Fruit fly (Drosophila melanogaster) whole organism, embryonic: Measurements from ENCODE around the gene CG17327.
A peak's percentile ranks its signal among the peaks of the same experiment; 100 is the strongest.

Experiments used
- Aef1 ChIP-seq: fragments of 200-800 bp; sonication (Bioruptor generic); IDR thresholded peaks from 3 replicates; pipeline ENCODE4 v1.3.6; 2022; ENCODE audit warnings: missing biosample characterization, missing genetic modification characterization
- CG10209 ChIP-seq: fragments of 200-800 bp; sonication (Bioruptor generic); optimal IDR thresholded peaks from 3 replicates; lab custom pipeline; 2017; ENCODE audit warnings: missing biosample characterization, mild to moderate bottlenecking, missing genetic modification characterization, missing genetic modification reagents
- CG10543 ChIP-seq: fragments of 200-800 bp; sonication (Bioruptor generic); optimal IDR thresholded peaks from 3 replicates; lab custom pipeline; 2017; ENCODE audit warnings: missing biosample characterization, mild to moderate bottlenecking, missing genetic modification characterization, moderate library complexity
- CG11560 ChIP-seq: fragments of 200-800 bp; sonication (Bioruptor generic); IDR thresholded peaks from 3 replicates; pipeline ENCODE4 v1.3.6; 2022; ENCODE audit warnings: missing biosample characterization, missing genetic modification characterization
- CG12104 ChIP-seq: fragments of 200-800 bp; sonication (Bioruptor generic); optimal IDR thresholded peaks from 3 replicates; lab custom pipeline; 2016; ENCODE audit warnings: missing biosample characterization, missing genetic modification characterization
- CG12659 ChIP-seq: fragments of 200-800 bp; sonication (Bioruptor generic); optimal IDR thresholded peaks from 3 replicates; lab custom pipeline; 2017; ENCODE audit warnings: mild to moderate bottlenecking, missing biosample characterization, missing genetic modification reagents, missing genetic modification characterization
- CG13775 ChIP-seq: fragments of 200-800 bp; sonication (Bioruptor generic); optimal IDR thresholded peaks from 3 replicates; lab custom pipeline; 2017; ENCODE audit warnings: missing biosample characterization, mild to moderate bottlenecking, missing genetic modification characterization
- CG15269 ChIP-seq: fragments of 200-800 bp; sonication (Bioruptor generic); optimal IDR thresholded peaks from 2 replicates; lab custom pipeline; 2018; ENCODE audit warnings: missing biosample characterization, mild to moderate bottlenecking, missing genetic modification characterization, moderate library complexity
- CG17328 ChIP-seq: fragments of 200-800 bp; sonication (Bioruptor generic); IDR thresholded peaks from 2 replicates; pipeline ENCODE4 v1.3.6; 2022; ENCODE audit warnings: missing biosample characterization, missing genetic modification characterization
- CG17361 ChIP-seq: fragments of 200-800 bp; sonication (Bioruptor generic); IDR thresholded peaks from 3 replicates; pipeline ENCODE4 v1.3.6; 2022; ENCODE audit warnings: missing biosample characterization, missing genetic modification characterization
- CG17802 ChIP-seq: fragments of 200-800 bp; sonication (Bioruptor generic); optimal IDR thresholded peaks from 2 replicates; lab custom pipeline; 2018; ENCODE audit warnings: missing biosample characterization, mild to moderate bottlenecking, missing genetic modification characterization, moderate library complexity
- CG17829 ChIP-seq: fragments of 200-800 bp; optimal IDR thresholded peaks from 2 replicates; lab custom pipeline; 2019; ENCODE audit warnings: missing biosample characterization, mild to moderate bottlenecking, missing genetic modification characterization, moderate library complexity
- CG1792 ChIP-seq: fragments of 200-800 bp; sonication (Bioruptor generic); optimal IDR thresholded peaks from 2 replicates; lab custom pipeline; 2016; ENCODE audit warnings: missing biosample characterization, missing genetic modification characterization
- CG18011 ChIP-seq: fragments of 200-800 bp; sonication (Bioruptor generic); optimal IDR thresholded peaks from 2 replicates; lab custom pipeline; 2017; ENCODE audit warnings: missing biosample characterization, missing genetic modification characterization, mild to moderate bottlenecking, moderate library complexity, missing genotype
- CG2129 ChIP-seq: fragments of 200-800 bp; sonication (Bioruptor generic); IDR thresholded peaks from 2 replicates; pipeline ENCODE4 v1.3.6; 2022; ENCODE audit warnings: missing biosample characterization, missing genetic modification characterization; ENCODE audit not compliant: partially characterized antibody
- CG2202 ChIP-seq: fragments of 200-800 bp; sonication (Bioruptor generic); optimal IDR thresholded peaks from 2 replicates; lab custom pipeline; 2018; ENCODE audit warnings: missing biosample characterization, mild to moderate bottlenecking, missing genetic modification characterization
- CG34224 ChIP-seq: fragments of 200-800 bp; sonication (Bioruptor generic); IDR thresholded peaks from 3 replicates; pipeline ENCODE4 v1.3.6; 2022; ENCODE audit warnings: missing biosample characterization, missing genetic modification characterization; ENCODE audit not compliant: partially characterized antibody
- CG4282 ChIP-seq: fragments of 200-800 bp; sonication (Bioruptor generic); optimal IDR thresholded peaks from 2 replicates; lab custom pipeline; 2016; ENCODE audit warnings: missing biosample characterization, missing genetic modification characterization
- CG4424 ChIP-seq: fragments of 200-800 bp; sonication (Bioruptor generic); optimal IDR thresholded peaks from 3 replicates; lab custom pipeline; 2016; ENCODE audit warnings: missing biosample characterization, missing genetic modification characterization
- CG6175 ChIP-seq: fragments of 200-800 bp; sonication (Bioruptor generic); IDR thresholded peaks from 3 replicates; pipeline ENCODE4 v1.3.6; 2022; ENCODE audit warnings: missing biosample characterization, missing genetic modification characterization
- CG7357 ChIP-seq: fragments of 200-800 bp; sonication (Bioruptor generic); IDR thresholded peaks from 3 replicates; pipeline ENCODE4 v1.3.6; 2022; ENCODE audit warnings: missing biosample characterization, missing genetic modification characterization
- CG8388 ChIP-seq: fragments of 200-800 bp; sonication (Bioruptor generic); optimal IDR thresholded peaks from 2 replicates; lab custom pipeline; 2019; ENCODE audit warnings: missing biosample characterization, mild to moderate bottlenecking, missing genetic modification characterization, moderate library complexity
- CG9797 ChIP-seq: fragments of 200-800 bp; sonication (Bioruptor generic); optimal IDR thresholded peaks from 3 replicates; lab custom pipeline; 2018; ENCODE audit warnings: missing biosample characterization, mild to moderate bottlenecking, missing genetic modification characterization
- Dbx ChIP-seq: fragments of 200-800 bp; sonication (Bioruptor generic); IDR thresholded peaks from 3 replicates; pipeline ENCODE4 v1.3.6; 2022; ENCODE audit warnings: missing biosample characterization, missing genetic modification characterization
- Dp ChIP-seq: fragments of 200-800 bp; sonication (Bioruptor generic); optimal IDR thresholded peaks from 2 replicates; lab custom pipeline; 2018; ENCODE audit warnings: missing biosample characterization, mild to moderate bottlenecking, missing genetic modification characterization, moderate library complexity
- E2f2 ChIP-seq: fragments of 200-800 bp; sonication (Bioruptor generic); IDR thresholded peaks from 2 replicates; pipeline ENCODE4 v1.3.6; 2022; ENCODE audit warnings: missing biosample characterization, missing genetic modification characterization
- Eip74EF ChIP-seq, 2 experiments: fragments of 200-800 bp in 1 of 2; fragments of >200 bp in 1 of 2; sonication (Bioruptor generic) in 1 of 2; optimal IDR thresholded peaks; 2 replicates each; lab custom pipeline; 2017 to 2019; ENCODE audit warnings: missing biosample characterization in 2 of 2, missing genetic modification characterization in 2 of 2, mild to moderate bottlenecking in 1 of 2, moderate library complexity in 1 of 2
- Fer1 ChIP-seq: fragments of 200-800 bp; sonication (Bioruptor generic); optimal IDR thresholded peaks from 2 replicates; lab custom pipeline; 2017; ENCODE audit warnings: missing biosample characterization, mild to moderate bottlenecking, missing genetic modification characterization
- MESR4 ChIP-seq: fragments of 200-800 bp; sonication (Bioruptor generic); optimal IDR thresholded peaks from 2 replicates; lab custom pipeline; 2018; ENCODE audit warnings: missing biosample characterization, mild to moderate bottlenecking, missing genetic modification characterization, moderate library complexity
- NC2β ChIP-seq: fragments of 200-800 bp; sonication (Bioruptor generic); optimal IDR thresholded peaks from 2 replicates; lab custom pipeline; 2016; ENCODE audit warnings: missing biosample characterization, missing genetic modification characterization
- Optix ChIP-seq: fragments of 200-800 bp; sonication (Bioruptor generic); IDR thresholded peaks from 3 replicates; pipeline ENCODE4 v1.3.6; 2022; ENCODE audit warnings: missing biosample characterization, missing genetic modification characterization
- Sry-δ ChIP-seq: fragments of 200-800 bp; sonication (Bioruptor generic); optimal IDR thresholded peaks from 2 replicates; lab custom pipeline; 2016; ENCODE audit warnings: missing biosample characterization, missing genetic modification characterization
- Tbp ChIP-seq: fragments of >200 bp; optimal IDR thresholded peaks from 2 replicates; lab custom pipeline; 2018; ENCODE audit warnings: missing biosample characterization, missing genetic modification characterization
- Xbp1 ChIP-seq: fragments of 200-800 bp; sonication (Bioruptor generic); optimal IDR thresholded peaks from 3 replicates; lab custom pipeline; 2016; ENCODE audit warnings: missing biosample characterization, mild to moderate bottlenecking, missing genetic modification characterization
- YL-1 ChIP-seq: fragments of 200-800 bp; sonication (Bioruptor generic); optimal IDR thresholded peaks from 3 replicates; lab custom pipeline; 2017; ENCODE audit warnings: missing biosample characterization, mild to moderate bottlenecking, missing genetic modification characterization
- ase ChIP-seq: fragments of 200-800 bp; sonication (Bioruptor generic); IDR thresholded peaks from 3 replicates; pipeline ENCODE4 v1.3.6; 2022; ENCODE audit warnings: missing biosample characterization, missing genetic modification characterization
- da ChIP-seq: fragments of 200-800 bp; sonication (Bioruptor generic); optimal IDR thresholded peaks from 2 replicates; lab custom pipeline; 2016; ENCODE audit warnings: missing biosample characterization, missing genetic modification characterization
- dimm ChIP-seq: fragments of 200-800 bp; sonication (Bioruptor generic); IDR thresholded peaks from 2 replicates; pipeline ENCODE4 v1.3.6; 2022; ENCODE audit warnings: missing biosample characterization, missing genetic modification characterization
- en ChIP-seq: fragments of 200-800 bp; sonication (Bioruptor generic); optimal IDR thresholded peaks from 2 replicates; lab custom pipeline; 2016; ENCODE audit warnings: missing biosample characterization, missing genetic modification characterization
- hb ChIP-seq: fragments of 200-800 bp; sonication (Bioruptor generic); IDR thresholded peaks from 3 replicates; pipeline ENCODE4 v1.3.6; 2022; ENCODE audit warnings: missing biosample characterization, missing genetic modification characterization; ENCODE audit not compliant: partially characterized antibody
- ind ChIP-seq: fragments of 200-800 bp; sonication (Bioruptor generic); optimal IDR thresholded peaks from 3 replicates; lab custom pipeline; 2016; ENCODE audit warnings: missing biosample characterization, missing genetic modification characterization
- jing ChIP-seq: fragments of 200-800 bp; sonication (Bioruptor generic); optimal IDR thresholded peaks from 2 replicates; lab custom pipeline; 2018; ENCODE audit warnings: missing biosample characterization, mild to moderate bottlenecking, missing genetic modification characterization
- klu ChIP-seq: fragments of 200-800 bp; sonication (Bioruptor generic); IDR thresholded peaks from 2 replicates; pipeline ENCODE4 v1.3.6; 2022; ENCODE audit warnings: missing biosample characterization, missing genetic modification characterization
- lab ChIP-seq: fragments of 200-800 bp; sonication (Bioruptor generic); optimal IDR thresholded peaks from 3 replicates; lab custom pipeline; 2017; ENCODE audit warnings: missing biosample characterization, missing genetic modification characterization, mild to moderate bottlenecking, moderate library complexity, missing genetic modification reagents
- oc ChIP-seq: fragments of 200-800 bp; sonication (Bioruptor generic); optimal IDR thresholded peaks from 2 replicates; lab custom pipeline; 2018; ENCODE audit warnings: missing biosample characterization, mild to moderate bottlenecking, missing genetic modification characterization, moderate library complexity
- sim ChIP-seq: fragments of 200-800 bp; sonication (Bioruptor generic); IDR thresholded peaks from 2 replicates; pipeline ENCODE4 v1.3.6; 2022; ENCODE audit warnings: missing biosample characterization, missing genetic modification characterization
- slou ChIP-seq: fragments of 200-800 bp; sonication (Bioruptor generic); optimal IDR thresholded peaks from 3 replicates; lab custom pipeline; 2016; ENCODE audit warnings: missing biosample characterization, missing genetic modification characterization
- trh ChIP-seq: fragments of 200-800 bp; sonication (Bioruptor generic); optimal IDR thresholded peaks from 2 replicates; lab custom pipeline; 2016; ENCODE audit warnings: missing biosample characterization, missing genetic modification characterization
- zen ChIP-seq: fragments of 200-800 bp; sonication (Bioruptor generic); optimal IDR thresholded peaks from 3 replicates; lab custom pipeline; 2018; ENCODE audit warnings: missing biosample characterization, mild to moderate bottlenecking, missing genetic modification characterization, moderate library complexity
- zen2 ChIP-seq: fragments of 200-800 bp; sonication (Bioruptor generic); IDR thresholded peaks from 3 replicates; pipeline ENCODE4 v1.3.6; 2022; ENCODE audit warnings: missing biosample characterization, missing genetic modification characterization; ENCODE audit not compliant: partially characterized antibody
- zf30C ChIP-seq: fragments of 200-800 bp; sonication (Bioruptor generic); optimal IDR thresholded peaks from 3 replicates; lab custom pipeline; 2018; ENCODE audit warnings: missing biosample characterization, mild to moderate bottlenecking, missing genetic modification characterization

The CG17327 gene

dm6 chr3R:12995522-12995921 lies 2.0 kb downstream of the CG17327 start, which contains the start of gene CG7488 (continued):
- TF ChIP-seq CG13775 (GFP tag; lab: Kevin White, UChicago) (no peak), Sry-δ (GFP tag; lab: Kevin White, UChicago) (peak; percentile 69), Dp (GFP tag; lab: Kevin White, UChicago) (peak; percentile 91), zf30C (GFP tag; lab: Kevin White, UChicago) (no peak), CG34224 (GFP tag; lab: Robert Waterston, UW) (peak; percentile 97), CG1792 (GFP tag; lab: Kevin White, UChicago) (no peak), CG7357 (GFP tag; lab: Robert Waterston, UW) (no peak), Aef1 (GFP tag; lab: Robert Waterston, UW) (no peak), ase (GFP tag; lab: Robert Waterston, UW) (0 out of 3 replicates have a peak, but pooled peaks have one; percentile 19), hb (GFP tag; lab: Robert Waterston, UW) (peak; percentile 75; the same call in 1 of the 3 replicates), CG17829 (no peak), zen2 (GFP tag; lab: Robert Waterston, UW) (peak; percentile 84), Dbx (GFP tag; lab: Robert Waterston, UW) (no peak), CG10209 (GFP tag; lab: Kevin White, UChicago) (no peak), CG9797 (no peak), CG11560 (no peak), CG17328 (GFP tag; lab: Robert Waterston, UW) (no peak), CG2129 (GFP tag; lab: Robert Waterston, UW) (peak; percentile 66), CG12104 (GFP tag; lab: Kevin White, UChicago) (no peak), en (no peak), dimm (GFP tag; lab: Robert Waterston, UW) (no peak), CG17802 (tag; lab: Kevin White, UChicago) (no peak), Eip74EF (GFP tag; optimal IDR thresholded peaks at IDR 0.05; lab: Kevin White, UChicago) (no peak), MESR4 (GFP tag; lab: Kevin White, UChicago) (peak; percentile 68), CG4282 (GFP tag; lab: Kevin White, UChicago) (no peak), YL-1 (peak; percentile 54), Fer1 (GFP tag; lab: Kevin White, UChicago) (no peak), NC2β (no peak), CG2202 (tag; lab: Kevin White, UChicago) (no peak), jing (GFP tag; lab: Kevin White, UChicago) (no peak), CG4424 (GFP tag; lab: Kevin White, UChicago) (no peak), sim (GFP tag; lab: Robert Waterston, UW) (no peak), slou (no peak), ind (GFP tag; lab: Kevin White, UChicago) (no peak), lab (no peak), CG18011 (GFP tag; lab: Kevin White, UChicago) (no peak), CG17361 (GFP tag; lab: Robert Waterston, UW) (no peak), CG10543 (GFP tag; lab: Kevin White, UChicago) (no peak), Xbp1 (GFP tag; lab: Kevin White, UChicago) (no peak), E2f2 (GFP tag; lab: Robert Waterston, UW) (peak; percentile 91), da (GFP tag; lab: Kevin White, UChicago) (no peak), zen (peak; percentile 27), oc (tag; lab: Kevin White, UChicago) (no peak), klu (GFP tag; lab: Robert Waterston, UW) (no peak), CG8388 (GFP tag; lab: Kevin White, UChicago) (peak; percentile 90), CG6175 (GFP tag; lab: Robert Waterston, UW) (no peak), CG12659 (GFP tag; lab: Kevin White, UChicago) (peak; percentile 17), Tbp (GFP tag; lab: Kevin White, UChicago) (no peak), CG15269 (no peak), trh (no peak), Optix (no peak)
